Worm (Caenorhabditis elegans): ENCODE results near the gene T11G6.4.

- TF ChIP-seq cog-1 (tag; optimal IDR thresholded peaks at IDR 0.05): no peak
- TF ChIP-seq klf-2 (GFP tag; conservative IDR thresholded peaks at IDR 0.05): no peak
Observed at ce11 chrIV:10851833-10852232, at the start of gene T11G6.4.

Data from whole organism, midembryonic.